Fruit fly (Drosophila melanogaster): ENCODE results near the gene CG3699.
A peak's percentile ranks its signal among the peaks of the same experiment; 100 is the strongest.

The CG3699 gene

DNA sequence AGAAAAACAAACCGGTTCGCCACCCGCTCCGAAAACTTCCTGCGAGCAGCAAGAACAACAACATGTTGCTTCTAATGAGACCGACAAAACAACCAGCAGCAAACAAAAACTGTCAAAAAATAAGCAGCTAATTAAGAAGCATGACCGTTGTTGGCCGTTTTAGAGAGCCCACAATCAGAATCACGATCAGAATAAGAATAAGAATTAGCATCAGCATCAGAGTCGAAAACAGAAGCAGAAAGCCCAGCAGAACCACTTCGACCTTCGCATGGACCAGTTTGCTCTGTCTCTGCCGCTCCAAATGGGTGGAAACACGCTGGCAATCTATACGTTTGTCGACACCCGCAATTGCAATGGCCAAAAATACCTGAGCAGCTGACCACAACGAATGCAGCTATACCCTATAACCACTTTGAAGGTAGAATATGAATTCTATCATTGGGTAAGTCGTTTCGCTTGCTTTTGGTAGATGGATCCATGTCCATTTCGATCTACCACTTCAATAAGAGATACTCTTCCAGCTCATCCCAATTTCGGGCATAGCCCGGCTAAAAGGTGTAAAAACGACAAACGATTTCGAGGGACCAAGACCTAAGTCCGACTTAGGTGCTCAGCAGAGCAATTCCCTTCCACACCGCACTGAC, 47.8 kb downstream of the CG3699 start:
- TF ChIP-seq EcR (GFP tag; optimal IDR thresholded peaks at IDR 0.05) (no peak), pan (optimal IDR thresholded peaks at IDR 0.05) (no peak), psq (optimal IDR thresholded peaks at IDR 0.05) (no peak), CG8478 (optimal IDR thresholded peaks at IDR 0.05) (no peak), usp (GFP tag; optimal IDR thresholded peaks at IDR 0.05) (no peak), Dll (optimal IDR thresholded peaks at IDR 0.05) (no peak)

- peak in 1 of 2 experiments; percentile 14 for TF ChIP-seq EcR (GFP tag; optimal IDR thresholded peaks at IDR 0.05)
- no peak for TF ChIP-seq pan (optimal IDR thresholded peaks at IDR 0.05)
Observed at dm6 chrX:898367-898766, 48.9 kb downstream of the CG3699 start.

Data from whole organism.